Worm (Caenorhabditis elegans) whole organism, young adult: ENCODE data around the gene ZK131.11.

Experiments used
- F37B4.10 ChIP-seq: fragments of 200-800 bp; sonication (Bioruptor generic); IDR thresholded peaks from 2 replicates; pipeline ENCODE4 v1.3.6; 2022; ENCODE audit warnings: missing genetic modification characterization, missing compliant biosample characterization
- dpl-1 ChIP-seq: fragments of 150-350 bp; optimal IDR thresholded peaks from 2 replicates; lab custom pipeline; 2014; ENCODE audit warnings: missing biosample characterization, missing genetic modification reagents, missing genetic modification characterization
- ekl-4 ChIP-seq: fragments of 200-800 bp; sonication (Bioruptor generic); IDR thresholded peaks from 2 replicates; pipeline ENCODE4 v1.3.6; 2022; ENCODE audit warnings: missing genetic modification reagents, missing genetic modification characterization, missing compliant biosample characterization
- nhr-120 ChIP-seq: fragments of 200-800 bp; sonication (Bioruptor generic); IDR thresholded peaks from 2 replicates; pipeline ENCODE4 v1.3.6; 2022; ENCODE audit warnings: missing genetic modification characterization, missing compliant biosample characterization
- nhr-80 ChIP-seq: sonication (generic microtip); optimal IDR thresholded peaks from 2 replicates; lab custom pipeline; 2016; ENCODE audit warnings: missing genetic modification characterization, missing compliant biosample characterization
- ztf-3 ChIP-seq: fragments of 200-800 bp; sonication (Bioruptor generic); optimal IDR thresholded peaks from 2 replicates; lab custom pipeline; 2018; ENCODE audit warnings: mild to moderate bottlenecking, missing genetic modification characterization, missing compliant biosample characterization

Gene ZK131.11

ce11 chrII:13862453-13862852 is 70.4 kb downstream of the ZK131.11 start:
- peak; percentile 64 for TF ChIP-seq nhr-80
- no peak for TF ChIP-seq ztf-3 (GFP tag; lab: Kevin White, UChicago)
- TF ChIP-seq ekl-4 (GFP tag; lab: Robert Waterston, UW) = no peak
- TF ChIP-seq F37B4.10 (GFP tag; lab: Robert Waterston, UW) = no peak
- TF ChIP-seq dpl-1 (GFP tag; lab: Kevin White, UChicago) = no peak
- TF ChIP-seq nhr-120 (GFP tag; lab: Robert Waterston, UW) = no peak
